Fruit fly (Drosophila melanogaster) whole organism, embryonic: ENCODE data around the gene iav.

Experiments
- Ada2b ChIP-seq: fragments of 200-800 bp; sonication (Bioruptor generic); IDR thresholded peaks from 2 replicates; pipeline ENCODE4 v1.3.6; 2022; ENCODE audit warnings: missing biosample characterization, missing genetic modification characterization
- Adf1 ChIP-seq: fragments of 200-800 bp; sonication (Bioruptor generic); IDR thresholded peaks from 2 replicates; pipeline ENCODE4 v1.3.6; 2022; ENCODE audit warnings: missing biosample characterization, missing genetic modification characterization
- B-H1 ChIP-seq: fragments of 200-800 bp; sonication (Bioruptor generic); IDR thresholded peaks from 3 replicates; pipeline ENCODE4 v1.3.6; 2022; ENCODE audit warnings: missing biosample characterization, missing genetic modification characterization
- BEAF-32 ChIP-seq: fragments of 200-800 bp; sonication (Bioruptor generic); optimal IDR thresholded peaks from 3 replicates; lab custom pipeline; 2017; ENCODE audit warnings: missing biosample characterization, missing genetic modification characterization, mild to moderate bottlenecking, moderate library complexity, missing genetic modification reagents
- CG1024 ChIP-seq: fragments of 200-800 bp; sonication (Bioruptor generic); IDR thresholded peaks from 2 replicates; pipeline ENCODE4 v1.3.6; 2022; ENCODE audit warnings: missing biosample characterization, missing genetic modification characterization
- CG12071 ChIP-seq: fragments of 200-800 bp; sonication (Bioruptor generic); optimal IDR thresholded peaks from 3 replicates; lab custom pipeline; 2018; ENCODE audit warnings: missing biosample characterization, mild to moderate bottlenecking, missing genetic modification characterization
- CG12659 ChIP-seq: fragments of 200-800 bp; sonication (Bioruptor generic); optimal IDR thresholded peaks from 3 replicates; lab custom pipeline; 2017; ENCODE audit warnings: mild to moderate bottlenecking, missing biosample characterization, missing genetic modification reagents, missing genetic modification characterization
- CG13123 ChIP-seq: fragments of 200-800 bp; sonication (Bioruptor generic); optimal IDR thresholded peaks from 2 replicates; lab custom pipeline; 2016; ENCODE audit warnings: missing biosample characterization, missing genetic modification characterization
- CG15073 ChIP-seq: fragments of 200-800 bp; sonication (Bioruptor generic); optimal IDR thresholded peaks from 2 replicates; lab custom pipeline; 2016; ENCODE audit warnings: missing biosample characterization, missing genetic modification characterization
- CG15479 ChIP-seq: fragments of 200-800 bp; sonication (Bioruptor generic); optimal IDR thresholded peaks from 3 replicates; lab custom pipeline; 2019; ENCODE audit warnings: missing biosample characterization, mild to moderate bottlenecking, missing genetic modification characterization, moderate library complexity
- CG15601 ChIP-seq: fragments of 200-800 bp; sonication (Bioruptor generic); optimal IDR thresholded peaks from 3 replicates; lab custom pipeline; 2019; ENCODE audit warnings: missing biosample characterization, mild to moderate bottlenecking, missing genetic modification characterization, moderate library complexity
- CG16815 ChIP-seq: fragments of 200-800 bp; sonication (Bioruptor generic); optimal IDR thresholded peaks from 3 replicates; lab custom pipeline; 2017; ENCODE audit warnings: missing biosample characterization, mild to moderate bottlenecking, missing genetic modification characterization
- CG30403 ChIP-seq: fragments of 200-800 bp; sonication (Bioruptor generic); optimal IDR thresholded peaks from 3 replicates; lab custom pipeline; 2016; ENCODE audit warnings: missing biosample characterization, missing genetic modification characterization
- CG34376 ChIP-seq: fragments of 200-800 bp; sonication (Bioruptor generic); optimal IDR thresholded peaks from 2 replicates; lab custom pipeline; 2018; ENCODE audit warnings: missing biosample characterization, mild to moderate bottlenecking, missing genetic modification characterization
- CG34422 ChIP-seq: fragments of 200-800 bp; sonication (Bioruptor generic); IDR thresholded peaks from 3 replicates; pipeline ENCODE4 v1.3.6; 2022; ENCODE audit warnings: missing biosample characterization, missing genetic modification characterization
- CG6272 ChIP-seq: fragments of 200-800 bp; sonication (Bioruptor generic); IDR thresholded peaks from 2 replicates; pipeline ENCODE4 v1.3.6; 2022; ENCODE audit warnings: missing biosample characterization, missing genetic modification characterization
- CG7372 ChIP-seq: fragments of 200-800 bp; sonication (Bioruptor generic); IDR thresholded peaks from 2 replicates; pipeline ENCODE4 v1.3.6; 2022; ENCODE audit warnings: missing biosample characterization, missing genetic modification characterization
- CG9609 ChIP-seq: fragments of 200-800 bp; sonication (Bioruptor generic); optimal IDR thresholded peaks from 3 replicates; lab custom pipeline; 2016; ENCODE audit warnings: missing biosample characterization, missing genetic modification characterization
- CG9727 ChIP-seq: fragments of 200-800 bp; sonication (Bioruptor generic); optimal IDR thresholded peaks from 3 replicates; lab custom pipeline; 2017; ENCODE audit warnings: missing biosample characterization, mild to moderate bottlenecking, missing genetic modification characterization
- CG9932 ChIP-seq: fragments of 200-800 bp; sonication (Bioruptor generic); IDR thresholded peaks from 2 replicates; pipeline ENCODE4 v1.3.6; 2022; ENCODE audit warnings: missing biosample characterization, missing genetic modification characterization
- Deaf1 ChIP-seq: fragments of 200-800 bp; optimal IDR thresholded peaks from 3 replicates; lab custom pipeline; 2019; ENCODE audit warnings: missing biosample characterization, mild to moderate bottlenecking, missing genetic modification characterization, moderate library complexity
- Dek ChIP-seq: fragments of 200-800 bp; sonication (Bioruptor generic); optimal IDR thresholded peaks from 3 replicates; lab custom pipeline; 2019; ENCODE audit warnings: missing biosample characterization, mild to moderate bottlenecking, missing genetic modification characterization, moderate library complexity
- Dip2 ChIP-seq: fragments of 200-800 bp; sonication (Bioruptor generic); IDR thresholded peaks from 2 replicates; pipeline ENCODE4 v1.3.6; 2022; ENCODE audit warnings: missing biosample characterization, missing genetic modification characterization
- Doc2 ChIP-seq: fragments of 200-800 bp; sonication (Bioruptor generic); IDR thresholded peaks from 2 replicates; pipeline ENCODE4 v1.3.6; 2022; ENCODE audit warnings: missing biosample characterization, missing genetic modification characterization
- HLH3B ChIP-seq: fragments of 200-800 bp; sonication (Bioruptor generic); IDR thresholded peaks from 2 replicates; pipeline ENCODE4 v1.3.6; 2022; ENCODE audit warnings: missing biosample characterization, missing genetic modification characterization
- HLH4C ChIP-seq: fragments of 200-800 bp; sonication (Bioruptor generic); IDR thresholded peaks from 3 replicates; pipeline ENCODE4 v1.3.6; 2022; ENCODE audit warnings: missing biosample characterization, missing genetic modification characterization; ENCODE audit not compliant: partially characterized antibody
- Hmx ChIP-seq: fragments of 200-800 bp; sonication (Bioruptor generic); optimal IDR thresholded peaks from 2 replicates; lab custom pipeline; 2016; ENCODE audit warnings: missing biosample characterization, missing genetic modification characterization
- Hr78 ChIP-seq, 2 experiments: fragments of 200-800 bp in 1 of 2; fragments of >200 bp in 1 of 2; sonication (Bioruptor generic) in 1 of 2; optimal IDR thresholded peaks; 2 replicates each; lab custom pipeline; 2017 to 2019; ENCODE audit warnings: missing biosample characterization in 2 of 2, missing genetic modification characterization in 2 of 2, mild to moderate bottlenecking in 1 of 2, moderate library complexity in 1 of 2
- NC2α ChIP-seq: fragments of 200-800 bp; sonication (Bioruptor generic); optimal IDR thresholded peaks from 2 replicates; lab custom pipeline; 2016; ENCODE audit warnings: missing biosample characterization, missing genetic modification characterization
- Nf-YB ChIP-seq: fragments of 200-800 bp; sonication (Bioruptor generic); optimal IDR thresholded peaks from 3 replicates; lab custom pipeline; 2019; ENCODE audit warnings: missing biosample characterization, mild to moderate bottlenecking, missing genetic modification characterization, moderate library complexity
- NfI ChIP-seq: fragments of 200-800 bp; sonication (Bioruptor generic); optimal IDR thresholded peaks from 3 replicates; lab custom pipeline; 2018; ENCODE audit warnings: missing biosample characterization, mild to moderate bottlenecking, missing genetic modification characterization, moderate library complexity
- Sry-β ChIP-seq: fragments of 200-800 bp; sonication (Bioruptor generic); optimal IDR thresholded peaks from 2 replicates; lab custom pipeline; 2018; ENCODE audit warnings: missing biosample characterization, mild to moderate bottlenecking, missing genetic modification characterization, moderate library complexity
- chif ChIP-seq, 2 experiments: fragments of 200-800 bp; sonication (Bioruptor generic); optimal IDR thresholded peaks; 3 replicates each; lab custom pipeline; 2016; ENCODE audit warnings: missing biosample characterization in 2 of 2, missing genetic modification characterization in 2 of 2
- chn ChIP-seq: fragments of 200-800 bp; sonication (Bioruptor generic); optimal IDR thresholded peaks from 2 replicates; lab custom pipeline; 2016; ENCODE audit warnings: missing biosample characterization, missing genetic modification characterization
- eyg ChIP-seq: fragments of 200-800 bp; sonication (Bioruptor generic); optimal IDR thresholded peaks from 3 replicates; lab custom pipeline; 2016; ENCODE audit warnings: missing biosample characterization, missing genetic modification characterization
- fd3F ChIP-seq: fragments of 200-800 bp; sonication (Bioruptor generic); optimal IDR thresholded peaks from 2 replicates; lab custom pipeline; 2018; ENCODE audit warnings: missing biosample characterization, mild to moderate bottlenecking, missing genetic modification characterization, moderate library complexity
- gce ChIP-seq: fragments of 200-800 bp; sonication (Bioruptor generic); IDR thresholded peaks from 3 replicates; pipeline ENCODE4 v1.3.6; 2022; ENCODE audit warnings: missing biosample characterization, missing genetic modification characterization
- insv ChIP-seq, 2 experiments: fragments of 200-800 bp; sonication (Bioruptor generic); optimal IDR thresholded peaks; 3 replicates each; lab custom pipeline; 2016 to 2018; ENCODE audit warnings: missing biosample characterization in 2 of 2, missing genetic modification characterization in 2 of 2
- jing ChIP-seq: fragments of 200-800 bp; sonication (Bioruptor generic); optimal IDR thresholded peaks from 2 replicates; lab custom pipeline; 2018; ENCODE audit warnings: missing biosample characterization, mild to moderate bottlenecking, missing genetic modification characterization
- lab ChIP-seq: fragments of 200-800 bp; sonication (Bioruptor generic); optimal IDR thresholded peaks from 3 replicates; lab custom pipeline; 2017; ENCODE audit warnings: missing biosample characterization, missing genetic modification characterization, mild to moderate bottlenecking, moderate library complexity, missing genetic modification reagents
- nau ChIP-seq: fragments of 200-800 bp; sonication (Bioruptor generic); optimal IDR thresholded peaks from 3 replicates; lab custom pipeline; 2017; ENCODE audit warnings: missing biosample characterization, mild to moderate bottlenecking, missing genetic modification characterization, missing genetic modification reagents
- onecut ChIP-seq: fragments of 200-800 bp; sonication (Bioruptor generic); IDR thresholded peaks from 2 replicates; pipeline ENCODE4 v1.3.6; 2022; ENCODE audit warnings: missing biosample characterization, missing genetic modification characterization
- pfk ChIP-seq: fragments of 200-800 bp; sonication (Bioruptor generic); optimal IDR thresholded peaks from 2 replicates; lab custom pipeline; 2018; ENCODE audit warnings: missing biosample characterization, mild to moderate bottlenecking, missing genetic modification characterization, moderate library complexity
- ro ChIP-seq: fragments of 200-800 bp; sonication (Bioruptor generic); IDR thresholded peaks from 2 replicates; pipeline ENCODE4 v1.3.6; 2022; ENCODE audit warnings: missing biosample characterization, missing genetic modification characterization
- shn ChIP-seq: fragments of 200-800 bp; sonication (Bioruptor generic); optimal IDR thresholded peaks from 3 replicates; lab custom pipeline; 2016; ENCODE audit warnings: missing biosample characterization, missing genetic modification characterization
- sna ChIP-seq: fragments of 200-800 bp; sonication (Bioruptor generic); IDR thresholded peaks from 2 replicates; pipeline ENCODE4 v1.3.6; 2022; ENCODE audit warnings: missing biosample characterization, missing genetic modification characterization; ENCODE audit not compliant: partially characterized antibody
- tap ChIP-seq: fragments of 200-800 bp; optimal IDR thresholded peaks from 3 replicates; lab custom pipeline; 2019; ENCODE audit warnings: missing biosample characterization, mild to moderate bottlenecking, missing genetic modification characterization, moderate library complexity
- wek ChIP-seq: fragments of 200-800 bp; sonication (Bioruptor generic); optimal IDR thresholded peaks from 3 replicates; lab custom pipeline; 2018; ENCODE audit warnings: missing biosample characterization, mild to moderate bottlenecking, missing genetic modification characterization, moderate library complexity

The iav gene

DNA sequence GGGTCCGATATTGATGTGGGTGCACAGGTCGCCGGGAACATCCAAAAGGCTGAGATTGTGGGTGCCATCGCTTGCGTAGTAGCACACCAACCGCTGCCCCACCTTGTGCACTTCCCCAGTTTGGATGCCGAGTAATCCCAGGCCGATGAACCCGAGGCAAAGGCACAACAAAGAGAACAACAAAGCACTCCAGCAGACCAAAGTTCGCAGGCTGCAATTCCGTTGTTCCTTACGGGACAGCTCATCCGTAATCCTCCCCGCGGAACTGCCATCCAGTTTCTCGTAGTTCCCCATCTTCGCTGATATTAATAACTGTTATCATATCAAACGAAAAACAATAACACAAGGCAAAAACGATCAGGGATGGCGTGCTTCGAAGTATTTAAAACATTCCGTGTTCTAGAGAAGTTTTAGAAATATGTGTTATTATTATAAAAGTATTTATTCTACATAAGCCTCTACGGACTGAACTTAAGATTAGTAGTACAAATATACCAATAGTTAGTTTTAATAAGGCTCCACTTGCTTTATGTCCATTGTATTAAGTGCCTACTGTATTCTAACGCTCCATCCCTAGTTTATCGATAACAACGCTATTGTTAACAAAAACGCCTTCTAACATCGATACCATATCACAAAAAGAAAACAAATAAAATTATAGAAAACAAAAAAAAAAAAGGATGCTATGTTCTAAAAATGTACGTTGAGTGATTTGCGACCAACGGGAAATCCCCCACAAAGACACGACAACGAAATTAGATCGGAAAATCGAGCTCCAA lies 35.6 kb downstream of the iav start, which contains the start of the genes Cht11 and CG4558 (continued):
- TF ChIP-seq CG9932 (peak; percentile 91), CG34422 (GFP tag; lab: Robert Waterston, UW) (peak; percentile 80), Dek (peak; percentile 80), chif (GFP tag; optimal IDR thresholded peaks at IDR 0.05; lab: Kevin White, UChicago) (peak; percentile 24 to 79), onecut (peak; percentile 56), Ada2b (peak; percentile 77), CG34376 (GFP tag; lab: Kevin White, UChicago) (peak; percentile 75), nau (GFP tag; lab: Kevin White, UChicago) (peak; percentile 58), jing (GFP tag; lab: Kevin White, UChicago) (peak; percentile 30), CG30403 (peak; percentile 88), tap (peak; percentile 66), Hmx (GFP tag; lab: Kevin White, UChicago) (peak; percentile 57), shn (peak; percentile 27), CG12659 (GFP tag; lab: Kevin White, UChicago) (peak; percentile 88), fd3F (GFP tag; lab: Kevin White, UChicago) (peak; percentile 79), lab (GFP tag; lab: Kevin White, UChicago) (peak; percentile 87), CG1024 (GFP tag; lab: Robert Waterston, UW) (peak; percentile 49), Dip2 (GFP tag; lab: Robert Waterston, UW) (no peak), B-H1 (peak; percentile 69), CG15479 (no peak), wek (GFP tag; lab: Kevin White, UChicago) (peak; percentile 36), CG6272 (GFP tag; lab: Robert Waterston, UW) (peak; percentile 85), CG9727 (GFP tag; lab: Kevin White, UChicago) (peak; percentile 76), eyg (GFP tag; lab: Kevin White, UChicago) (no peak), CG13123 (GFP tag; lab: Kevin White, UChicago) (peak; percentile 69), HLH3B (GFP tag; lab: Robert Waterston, UW) (peak; percentile 80), CG7372 (peak; percentile 84), gce (0 out of 3 replicates have a peak, but pooled peaks have one; percentile 49), Adf1 (GFP tag; lab: Robert Waterston, UW) (peak; percentile 52), Nf-YB (GFP tag; lab: Kevin White, UChicago) (peak; percentile 37), BEAF-32 (GFP tag; lab: Kevin White, UChicago) (peak; percentile 70), HLH4C (GFP tag; lab: Robert Waterston, UW) (peak; percentile 69), NC2α (GFP tag; lab: Kevin White, UChicago) (no peak), CG15601 (peak; percentile 64), chn (GFP tag; lab: Kevin White, UChicago) (peak; percentile 79), insv (GFP tag; optimal IDR thresholded peaks at IDR 0.05; lab: Kevin White, UChicago) (peak in 1 of 2 experiments; percentile 66), Doc2 (GFP tag; lab: Robert Waterston, UW) (peak; percentile 45; the same call in 1 of the 2 replicates), pfk (GFP tag; lab: Kevin White, UChicago) (peak; percentile 23), Hr78 (GFP tag; optimal IDR thresholded peaks at IDR 0.05; lab: Kevin White, UChicago) (no peak), CG9609 (GFP tag; lab: Kevin White, UChicago) (peak; percentile 39), ro (peak; percentile 26; the same call in 1 of the 2 replicates), CG16815 (GFP tag; lab: Kevin White, UChicago) (peak; percentile 65), Sry-β (GFP tag; lab: Kevin White, UChicago) (peak; percentile 4), Deaf1 (tag; lab: Kevin White, UChicago) (peak; percentile 52), CG15073 (GFP tag; lab: Kevin White, UChicago) (no peak), sna (GFP tag; lab: Robert Waterston, UW) (0 out of 2 replicates have a peak, but pooled peaks have one; percentile 14), NfI (GFP tag; lab: Kevin White, UChicago) (peak; percentile 80), CG12071 (peak; percentile 15)
